Worm (Caenorhabditis elegans): ENCODE results near the gene F28C1.1.

The F28C1.1 gene

ce11 chrV:12460583-12460982, 10.0 kb downstream of the F28C1.1 start:
- TF ChIP-seq unc-120 (tag; optimal IDR thresholded peaks at IDR 0.05; ENCODE audit: poor library complexity, severe bottlenecking) (no peak), elt-1 (tag; optimal IDR thresholded peaks at IDR 0.05; ENCODE audit: borderline replicate concordance, insufficient read depth) (no peak), lsy-2 (tag; optimal IDR thresholded peaks at IDR 0.05) (no peak), nhr-28 (tag; optimal IDR thresholded peaks at IDR 0.05) (no peak), lin-13 (tag; optimal IDR thresholded peaks at IDR 0.05) (no peak), unc-39 (tag; optimal IDR thresholded peaks at IDR 0.05) (no peak), nhr-237 (tag; optimal IDR thresholded peaks at IDR 0.05) (no peak), mep-1 (tag; optimal IDR thresholded peaks at IDR 0.05) (no peak), elt-3 (tag; optimal IDR thresholded peaks at IDR 0.05) (no peak), lin-32 (GFP tag; optimal IDR thresholded peaks at IDR 0.05) (no peak), nhr-2 (tag; optimal IDR thresholded peaks at IDR 0.05) (no peak), ztf-11 (tag; optimal IDR thresholded peaks at IDR 0.05) (no peak), M03D4.4 (tag; optimal IDR thresholded peaks at IDR 0.05) (no peak), bed-3 (GFP tag; optimal IDR thresholded peaks at IDR 0.05) (no peak), ceh-83 (GFP tag; optimal IDR thresholded peaks at IDR 0.05) (no peak), unc-62 (GFP tag; optimal IDR thresholded peaks at IDR 0.05) (no peak), zip-8 (tag; optimal IDR thresholded peaks at IDR 0.05) (no peak)

ce11 chrV:12462908-12463307, 12.3 kb downstream of the F28C1.1 start, which contains the start of gene egl-10:
Gene egl-10, minus strand, starts transcription at chrV:12463008.
- TF ChIP-seq cnd-1 (tag; optimal IDR thresholded peaks at IDR 0.05): peak; percentile 6
- no peak for TF ChIP-seq zip-8 (tag; optimal IDR thresholded peaks at IDR 0.05)

- TF ChIP-seq nhr-76 (tag; optimal IDR thresholded peaks at IDR 0.05) (no peak), sem-2 (GFP tag; optimal IDR thresholded peaks at IDR 0.05) (no peak), tbx-8 (GFP tag; optimal IDR thresholded peaks at IDR 0.05) (no peak), lsy-2 (tag; optimal IDR thresholded peaks at IDR 0.05) (peak; percentile 20), snpc-4 (tag; optimal IDR thresholded peaks at IDR 0.05) (no peak), nhr-12 (tag; optimal IDR thresholded peaks at IDR 0.05) (no peak), bed-3 (GFP tag; optimal IDR thresholded peaks at IDR 0.05) (no peak), unc-62 (GFP tag; optimal IDR thresholded peaks at IDR 0.05) (peak; percentile 93), drap-1 (GFP tag; optimal IDR thresholded peaks at IDR 0.05) (peak; percentile 1), sptf-1 (tag; optimal IDR thresholded peaks at IDR 0.05) (peak; percentile 26), lin-32 (GFP tag; optimal IDR thresholded peaks at IDR 0.05) (no peak), ceh-83 (GFP tag; optimal IDR thresholded peaks at IDR 0.05) (no peak), ces-1 (GFP tag; optimal IDR thresholded peaks at IDR 0.05) (peak; percentile 83), nhr-28 (tag; optimal IDR thresholded peaks at IDR 0.05) (no peak), nhr-2 (tag; optimal IDR thresholded peaks at IDR 0.05) (no peak), hlh-1 (tag; optimal IDR thresholded peaks at IDR 0.05) (peak; percentile 49), flh-1 (GFP tag; optimal IDR thresholded peaks at IDR 0.05) (no peak), pha-4 (tag; optimal IDR thresholded peaks at IDR 0.05) (peak; percentile 62), cnd-1 (tag; optimal IDR thresholded peaks at IDR 0.05) (no peak), ztf-11 (tag; optimal IDR thresholded peaks at IDR 0.05) (peak; percentile 61), nhr-237 (tag; optimal IDR thresholded peaks at IDR 0.05) (no peak), ceh-39 (tag; optimal IDR thresholded peaks at IDR 0.05) (no peak), zip-8 (tag; optimal IDR thresholded peaks at IDR 0.05) (no peak), unc-39 (tag; optimal IDR thresholded peaks at IDR 0.05) (peak; percentile 18), M03D4.4 (tag; optimal IDR thresholded peaks at IDR 0.05) (peak; percentile 38), mep-1 (tag; optimal IDR thresholded peaks at IDR 0.05) (peak; percentile 66), mls-2 (tag; optimal IDR thresholded peaks at IDR 0.05) (peak; percentile 25), ceh-43 (GFP tag; optimal IDR thresholded peaks at IDR 0.05) (no peak), mab-5 (tag; optimal IDR thresholded peaks at IDR 0.05) (no peak), elt-3 (tag; optimal IDR thresholded peaks at IDR 0.05) (no peak), lin-13 (tag; optimal IDR thresholded peaks at IDR 0.05) (no peak), unc-120 (tag; optimal IDR thresholded peaks at IDR 0.05; ENCODE audit: poor library complexity, severe bottlenecking) (peak; percentile 87), blmp-1 (tag; optimal IDR thresholded peaks at IDR 0.05) (no peak), elt-1 (tag; optimal IDR thresholded peaks at IDR 0.05; ENCODE audit: borderline replicate concordance, insufficient read depth) (no peak), ham-2 (GFP tag; optimal IDR thresholded peaks at IDR 0.05) (no peak)
Observed at ce11 chrV:12465399-12465798, 14.8 kb downstream of the F28C1.1 start.

ce11 chrV:12466653-12467052, 16.0 kb downstream of the F28C1.1 start:
- TF ChIP-seq bed-3 (GFP tag; optimal IDR thresholded peaks at IDR 0.05) (no peak), nhr-12 (tag; optimal IDR thresholded peaks at IDR 0.05) (no peak), unc-120 (tag; optimal IDR thresholded peaks at IDR 0.05; ENCODE audit: poor library complexity, severe bottlenecking) (no peak), cnd-1 (tag; optimal IDR thresholded peaks at IDR 0.05) (no peak), lin-32 (GFP tag; optimal IDR thresholded peaks at IDR 0.05) (no peak), unc-39 (tag; optimal IDR thresholded peaks at IDR 0.05) (no peak), ceh-83 (GFP tag; optimal IDR thresholded peaks at IDR 0.05) (no peak), lsy-2 (tag; optimal IDR thresholded peaks at IDR 0.05) (no peak), elt-3 (tag; optimal IDR thresholded peaks at IDR 0.05) (no peak), sem-2 (GFP tag; optimal IDR thresholded peaks at IDR 0.05) (no peak), nhr-2 (tag; optimal IDR thresholded peaks at IDR 0.05) (no peak)

Data from whole organism, mixed stage, embryonic.